Worm (Caenorhabditis elegans) whole organism, young adult: ENCODE measurements around the gene C55C3.1.
A peak's percentile ranks its signal among the peaks of the same experiment; 100 is the strongest.

Source experiments
- B0019.2 ChIP-seq: fragments of 200-800 bp; sonication (Bioruptor generic); conservative IDR thresholded peaks from 2 replicates; pipeline ENCODE4 v1.3.6; 2022; ENCODE audit warnings: missing genetic modification reagents, missing genetic modification characterization, missing compliant biosample characterization
- B0336.3 ChIP-seq: fragments of 200-800 bp; sonication (Bioruptor generic); IDR thresholded peaks from 2 replicates; pipeline ENCODE4 v1.3.6; 2022; ENCODE audit warnings: missing genetic modification characterization, missing compliant biosample characterization
- C17E4.6 ChIP-seq: fragments of 200-800 bp; sonication (Bioruptor generic); IDR thresholded peaks from 2 replicates; pipeline ENCODE4 v1.3.6; 2022; ENCODE audit warnings: missing genetic modification reagents, missing genetic modification characterization, missing compliant biosample characterization
- D2030.7 ChIP-seq: fragments of 200-800 bp; sonication (Bioruptor generic); IDR thresholded peaks from 2 replicates; pipeline ENCODE4 v1.3.6; 2022; ENCODE audit warnings: missing genetic modification reagents, missing genetic modification characterization, missing compliant biosample characterization
- F10E7.11 ChIP-seq: sonication (generic microtip); optimal IDR thresholded peaks from 2 replicates; lab custom pipeline; 2017; ENCODE audit warnings: mild to moderate bottlenecking, missing genetic modification characterization, moderate library complexity, missing compliant biosample characterization
- F22D6.2 ChIP-seq: sonication (generic microtip); optimal IDR thresholded peaks from 2 replicates; lab custom pipeline; 2016; ENCODE audit warnings: mild to moderate bottlenecking, missing genetic modification characterization, missing compliant biosample characterization
- F23B12.7 ChIP-seq: sonication (generic microtip); optimal IDR thresholded peaks from 2 replicates; lab custom pipeline; 2017; ENCODE audit warnings: missing genetic modification characterization, mild to moderate bottlenecking, missing compliant biosample characterization, antibody characterized with exemption, moderate library complexity; ENCODE audit not compliant: insufficient read depth
- F37B4.10 ChIP-seq: fragments of 200-800 bp; sonication (Bioruptor generic); IDR thresholded peaks from 2 replicates; pipeline ENCODE4 v1.3.6; 2022; ENCODE audit warnings: missing genetic modification characterization, missing compliant biosample characterization
- F49E8.2 ChIP-seq: sonication (generic microtip); optimal IDR thresholded peaks from 3 replicates; lab custom pipeline; 2017; ENCODE audit warnings: missing genetic modification characterization, mild to moderate bottlenecking, missing compliant biosample characterization, antibody characterized with exemption, moderate library complexity; ENCODE audit not compliant: insufficient read depth
- F57A8.1 ChIP-seq: fragments of 200-800 bp; sonication (Bioruptor generic); optimal IDR thresholded peaks from 2 replicates; lab custom pipeline; 2018; ENCODE audit warnings: mild to moderate bottlenecking, missing genetic modification characterization, moderate library complexity, missing compliant biosample characterization
- K12H6.12 ChIP-seq: fragments of 200-800 bp; sonication (Bioruptor generic); optimal IDR thresholded peaks from 2 replicates; lab custom pipeline; 2018; ENCODE audit warnings: mild to moderate bottlenecking, missing genetic modification characterization, missing compliant biosample characterization
- Y56A3A.18 ChIP-seq: fragments of 200-800 bp; sonication (Bioruptor generic); IDR thresholded peaks from 2 replicates; pipeline ENCODE4 v1.3.6; 2022; ENCODE audit warnings: missing genetic modification reagents, missing genetic modification characterization, missing compliant biosample characterization
- Y67H2A.10 ChIP-seq: fragments of 200-800 bp; sonication (Bioruptor generic); conservative IDR thresholded peaks from 2 replicates; pipeline ENCODE4 v1.3.6; 2022; ENCODE audit warnings: missing genetic modification reagents, missing genetic modification characterization, missing compliant biosample characterization
- ama-1 ChIP-seq, 3 experiments: fragments of 150-350 bp in 1 of 3; sonication (generic microtip) in 2 of 3; optimal IDR thresholded peaks; 2 replicates each; lab custom pipeline; 2014 to 2018; ENCODE audit warnings: missing biosample characterization in 2 of 3, missing genetic modification characterization in 2 of 3, missing genetic modification reagents in 2 of 3
- aptf-3 ChIP-seq: fragments of 200-800 bp; sonication (Bioruptor generic); IDR thresholded peaks from 2 replicates; pipeline ENCODE4 v1.3.6; 2022; ENCODE audit warnings: missing genetic modification characterization, missing compliant biosample characterization
- attf-5 ChIP-seq: fragments of 200-800 bp; sonication (Bioruptor generic); optimal IDR thresholded peaks from 2 replicates; lab custom pipeline; 2018; ENCODE audit warnings: mild to moderate bottlenecking, missing genetic modification characterization, missing compliant biosample characterization
- attf-6 ChIP-seq: fragments of 200-800 bp; sonication (Bioruptor generic); IDR thresholded peaks from 2 replicates; pipeline ENCODE4 v1.3.6; 2022; ENCODE audit warnings: missing genetic modification reagents, missing genetic modification characterization, missing compliant biosample characterization
- bed-2 ChIP-seq: fragments of 200-800 bp; sonication (Bioruptor generic); IDR thresholded peaks from 2 replicates; pipeline ENCODE4 v1.3.6; 2022; ENCODE audit warnings: missing genetic modification reagents, missing genetic modification characterization, missing compliant biosample characterization
- cebp-1 ChIP-seq, 2 experiments: fragments of 200-800 bp in 1 of 2; sonication (Bioruptor generic) in 1 of 2; sonication (generic microtip) in 1 of 2; IDR thresholded peaks in 1 of 2; optimal IDR thresholded peaks in 1 of 2; 2 replicates each; pipeline versions ENCODE4 v1.3.6 to Lab custom; 2017 to 2022; ENCODE audit warnings: missing compliant biosample characterization in 2 of 2, missing genetic modification characterization in 2 of 2, mild to moderate bottlenecking in 1 of 2, missing genetic modification reagents in 1 of 2, moderate library complexity in 1 of 2
- cebp-2 ChIP-seq: fragments of 200-800 bp; sonication (Bioruptor generic); IDR thresholded peaks from 2 replicates; pipeline ENCODE4 v1.3.6; 2022; ENCODE audit warnings: missing genetic modification characterization, missing compliant biosample characterization
- ceh-58 ChIP-seq: fragments of 200-800 bp; sonication (Bioruptor generic); IDR thresholded peaks from 2 replicates; pipeline ENCODE4 v1.3.6; 2022; ENCODE audit warnings: missing genetic modification characterization, missing compliant biosample characterization
- efl-1 ChIP-seq: fragments of 150-350 bp; optimal IDR thresholded peaks from 2 replicates; lab custom pipeline; 2014; ENCODE audit warnings: missing biosample characterization, missing genetic modification reagents, missing genetic modification characterization
- ekl-4 ChIP-seq: fragments of 200-800 bp; sonication (Bioruptor generic); IDR thresholded peaks from 2 replicates; pipeline ENCODE4 v1.3.6; 2022; ENCODE audit warnings: missing genetic modification reagents, missing genetic modification characterization, missing compliant biosample characterization
- him-1 ChIP-seq: sonication (generic microtip); optimal IDR thresholded peaks from 2 replicates; lab custom pipeline; 2016; ENCODE audit warnings: missing genotype, missing genetic modification reagents, missing genetic modification characterization, missing compliant biosample characterization
- hlh-12 ChIP-seq: sonication (generic microtip); optimal IDR thresholded peaks from 2 replicates; lab custom pipeline; 2016; ENCODE audit warnings: missing genetic modification characterization, missing compliant biosample characterization
- hmg-1.2 ChIP-seq: fragments of 200-800 bp; sonication (Bioruptor generic); IDR thresholded peaks from 2 replicates; pipeline ENCODE4 v1.3.6; 2022; ENCODE audit warnings: missing genetic modification reagents, missing genetic modification characterization, missing compliant biosample characterization
- hmg-20 ChIP-seq: fragments of 200-800 bp; sonication (Bioruptor generic); IDR thresholded peaks from 2 replicates; pipeline ENCODE4 v1.3.6; 2022; ENCODE audit warnings: missing genetic modification reagents, missing genetic modification characterization, missing compliant biosample characterization
- hrde-1 ChIP-seq: sonication (generic microtip); optimal IDR thresholded peaks from 2 replicates; lab custom pipeline; 2016; ENCODE audit warnings: missing genetic modification characterization, mild to moderate bottlenecking, missing compliant biosample characterization, moderate library complexity, missing genotype, missing genetic modification reagents, borderline replicate concordance
- let-526 ChIP-seq: fragments of 200-800 bp; sonication (Bioruptor generic); IDR thresholded peaks from 2 replicates; pipeline ENCODE4 v1.3.6; 2022; ENCODE audit warnings: missing genetic modification reagents, missing genetic modification characterization, missing compliant biosample characterization
- lin-26 ChIP-seq: fragments of 200-800 bp; sonication (Bioruptor generic); IDR thresholded peaks from 2 replicates; pipeline ENCODE4 v1.3.6; 2022; ENCODE audit warnings: missing genetic modification reagents, missing genetic modification characterization, missing compliant biosample characterization
- lir-1 ChIP-seq: fragments of 200-800 bp; sonication (Bioruptor generic); conservative IDR thresholded peaks from 2 replicates; pipeline ENCODE4 v1.3.6; 2022; ENCODE audit warnings: missing genetic modification reagents, missing genetic modification characterization, missing compliant biosample characterization
- lsy-27 ChIP-seq: sonication (generic microtip); optimal IDR thresholded peaks from 2 replicates; lab custom pipeline; 2017; ENCODE audit warnings: missing genetic modification characterization, mild to moderate bottlenecking, missing compliant biosample characterization, antibody characterized with exemption, missing genotype, borderline replicate concordance; ENCODE audit not compliant: insufficient read depth
- madf-8 ChIP-seq: fragments of 200-800 bp; sonication (Bioruptor generic); conservative IDR thresholded peaks from 2 replicates; pipeline ENCODE4 v1.3.6; 2022; ENCODE audit warnings: missing genetic modification reagents, missing genetic modification characterization, missing compliant biosample characterization
- nfya-1 ChIP-seq: sonication (generic microtip); optimal IDR thresholded peaks from 2 replicates; lab custom pipeline; 2017; ENCODE audit warnings: antibody characterized with exemption, missing compliant biosample characterization, missing genetic modification characterization, borderline replicate concordance; ENCODE audit not compliant: insufficient read depth
- nfyb-1 ChIP-seq: fragments of 200-800 bp; sonication (Bioruptor generic); IDR thresholded peaks from 2 replicates; pipeline ENCODE4 v1.3.6; 2022; ENCODE audit warnings: missing genetic modification reagents, missing genetic modification characterization, missing compliant biosample characterization
- nhr-179 ChIP-seq: sonication (generic microtip); optimal IDR thresholded peaks from 2 replicates; lab custom pipeline; 2016; ENCODE audit warnings: mild to moderate bottlenecking, missing genetic modification characterization, missing compliant biosample characterization
- nhr-80 ChIP-seq: sonication (generic microtip); optimal IDR thresholded peaks from 2 replicates; lab custom pipeline; 2016; ENCODE audit warnings: missing genetic modification characterization, missing compliant biosample characterization
- nhr-90 ChIP-seq: sonication (generic microtip); optimal IDR thresholded peaks from 2 replicates; lab custom pipeline; 2016; ENCODE audit warnings: missing genotype, mild to moderate bottlenecking, missing genetic modification characterization, missing compliant biosample characterization
- snpc-1.1 ChIP-seq: sonication (generic microtip); optimal IDR thresholded peaks from 2 replicates; lab custom pipeline; 2017; ENCODE audit warnings: missing genetic modification characterization, mild to moderate bottlenecking, missing compliant biosample characterization, antibody characterized with exemption, moderate library complexity, missing genotype, missing genetic modification reagents; ENCODE audit not compliant: insufficient read depth
- snpc-1.3 ChIP-seq: sonication (generic microtip); optimal IDR thresholded peaks from 2 replicates; lab custom pipeline; 2017; ENCODE audit warnings: missing genetic modification characterization, mild to moderate bottlenecking, missing compliant biosample characterization, antibody characterized with exemption, moderate library complexity, missing genotype, missing genetic modification reagents; ENCODE audit not compliant: insufficient read depth
- somi-1 ChIP-seq: fragments of 200-800 bp; sonication (Bioruptor generic); optimal IDR thresholded peaks from 2 replicates; lab custom pipeline; 2018; ENCODE audit warnings: mild to moderate bottlenecking, missing genetic modification characterization, missing compliant biosample characterization
- sptf-2 ChIP-seq: fragments of 200-800 bp; sonication (Bioruptor generic); optimal IDR thresholded peaks from 2 replicates; lab custom pipeline; 2018; ENCODE audit warnings: mild to moderate bottlenecking, missing genetic modification characterization, missing compliant biosample characterization
- tlf-1 ChIP-seq: fragments of 200-800 bp; sonication (Bioruptor generic); optimal IDR thresholded peaks from 2 replicates; lab custom pipeline; 2018; ENCODE audit warnings: mild to moderate bottlenecking, missing genetic modification characterization, missing compliant biosample characterization

C55C3.1 gene

DNA sequence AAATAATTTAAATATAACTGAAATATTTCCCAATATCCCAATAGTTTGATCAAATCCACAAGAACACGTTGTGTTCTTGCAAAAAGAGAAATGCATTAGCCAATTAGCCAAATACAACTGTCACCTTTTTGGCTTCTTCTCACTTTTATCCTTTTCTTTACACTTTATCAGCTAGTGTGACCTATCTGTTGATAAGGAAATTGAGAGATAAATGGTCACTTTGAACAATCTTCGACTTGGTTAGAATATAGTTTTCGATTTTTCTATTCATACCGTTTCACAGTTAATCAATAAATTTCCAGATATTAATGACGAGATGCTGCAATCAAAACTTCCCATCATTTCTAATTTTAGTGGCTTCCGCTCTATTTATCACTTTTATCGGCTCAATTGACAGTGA, at the start of gene C55C3.1:
Gene C55C3.1, plus strand, starts transcription at position 301 of the 400 bp plus-strand sequence.
- TF ChIP-seq F22D6.2, result no peak
- TF ChIP-seq madf-8 (GFP tag; lab: Robert Waterston, UW), result no peak
- no peak for TF ChIP-seq Y67H2A.10 (GFP tag; lab: Robert Waterston, UW)
- no peak for TF ChIP-seq F49E8.2 (tag; lab: Kevin White, UChicago)
- TF ChIP-seq aptf-3 (GFP tag; lab: Robert Waterston, UW), result no peak
- no peak for TF ChIP-seq F37B4.10 (GFP tag; lab: Robert Waterston, UW)
- TF ChIP-seq bed-2 (GFP tag; lab: Robert Waterston, UW), result no peak
- no peak for TF ChIP-seq him-1 (tag; lab: Kevin White, UChicago)
- TF ChIP-seq K12H6.12 (tag; lab: Kevin White, UChicago), result no peak
- no peak for TF ChIP-seq attf-6
- no peak for TF ChIP-seq F57A8.1 (GFP tag; lab: Kevin White, UChicago)
- no peak for TF ChIP-seq snpc-1.1 (tag; lab: Kevin White, UChicago)
- TF ChIP-seq nhr-90, result no peak
- no peak for TF ChIP-seq let-526 (GFP tag; lab: Robert Waterston, UW)

ce11 chrIV:5659461-5659860, 49.4 kb upstream of the C55C3.1 start:
- TF ChIP-seq nhr-80 (tag; lab: Kevin White, UChicago) (peak; percentile 48), nfyb-1 (GFP tag; lab: Robert Waterston, UW) (peak; percentile 43; the same call in 1 of the 2 replicates), hmg-1.2 (GFP tag; lab: Robert Waterston, UW) (peak; percentile 40; the same call in 1 of the 2 replicates), cebp-1 (GFP tag; IDR thresholded peaks at IDR 0.05; lab: Robert Waterston, UW) (0 out of 2 replicates have a peak, but pooled peaks have one; percentile 31), cebp-1 (tag; optimal IDR thresholded peaks at IDR 0.05; lab: Kevin White, UChicago) (peak; percentile 27), him-1 (tag; lab: Kevin White, UChicago) (no peak), C17E4.6 (no peak), ekl-4 (0 out of 2 replicates have a peak, but pooled peaks have one; percentile 22)

- TF ChIP-seq cebp-2 (GFP tag; lab: Robert Waterston, UW) (no peak), nhr-80 (tag; lab: Kevin White, UChicago) (no peak), D2030.7 (GFP tag; lab: Robert Waterston, UW) (no peak), F22D6.2 (no peak), B0336.3 (GFP tag; lab: Robert Waterston, UW) (peak; percentile 26; the same call in 1 of the 2 replicates), ama-1 (optimal IDR thresholded peaks at IDR 0.05; lab: Kevin White, UChicago) (no peak), ama-1 (GFP tag; optimal IDR thresholded peaks at IDR 0.05; lab: Kevin White, UChicago) (no peak), tlf-1 (GFP tag; lab: Kevin White, UChicago) (no peak), hlh-12 (no peak), F10E7.11 (tag; lab: Kevin White, UChicago) (no peak), efl-1 (GFP tag; lab: Kevin White, UChicago) (no peak), hmg-20 (GFP tag; lab: Robert Waterston, UW) (no peak), ceh-58 (GFP tag; lab: Robert Waterston, UW) (no peak), nfya-1 (tag; lab: Kevin White, UChicago) (no peak), sptf-2 (GFP tag; lab: Kevin White, UChicago) (no peak), B0019.2 (GFP tag; lab: Robert Waterston, UW) (no peak), attf-5 (GFP tag; lab: Kevin White, UChicago) (no peak), Y56A3A.18 (GFP tag; lab: Robert Waterston, UW) (no peak), hmg-1.2 (GFP tag; lab: Robert Waterston, UW) (no peak), snpc-1.3 (tag; lab: Kevin White, UChicago) (no peak), lin-26 (GFP tag; lab: Robert Waterston, UW) (no peak), lsy-27 (tag; lab: Kevin White, UChicago) (no peak), somi-1 (GFP tag; lab: Kevin White, UChicago) (no peak), hrde-1 (tag; lab: Kevin White, UChicago) (no peak), nhr-179 (tag; lab: Kevin White, UChicago) (no peak), ekl-4 (no peak), F23B12.7 (tag; lab: Kevin White, UChicago) (no peak), lir-1 (GFP tag; lab: Robert Waterston, UW) (no peak)
Measured at ce11 chrIV:5660239-5660638, 48.7 kb upstream of the C55C3.1 start, which contains the start of gene skn-1. Gene skn-1, minus strand, starts transcription at chrIV:5660384.
